Worm (Caenorhabditis elegans) whole organism, L4 larva: ENCODE data around the gene scl-3.

ENCODE experiments used
- Y5F2A.4 ChIP-seq: fragments of 200-800 bp; sonication (Bioruptor generic); optimal IDR thresholded peaks from 2 replicates; lab custom pipeline; 2018; ENCODE audit warnings: mild to moderate bottlenecking, missing genetic modification characterization, missing compliant biosample characterization
- aly-2 ChIP-seq: sonication (generic microtip); optimal IDR thresholded peaks from 2 replicates; lab custom pipeline; 2018; ENCODE audit warnings: missing biosample characterization, missing genetic modification characterization
- ceh-20 ChIP-seq: fragments of 200-800 bp; sonication (Bioruptor generic); IDR thresholded peaks from 2 replicates; pipeline ENCODE4 v1.3.6; 2022; ENCODE audit warnings: missing genetic modification reagents, missing genetic modification characterization, missing compliant biosample characterization
- dpl-1 ChIP-seq: fragments of 150-350 bp; optimal IDR thresholded peaks from 2 replicates; lab custom pipeline; 2014; ENCODE audit warnings: missing biosample characterization, missing genetic modification reagents, missing genetic modification characterization
- egl-27 ChIP-seq: sonication (generic microtip); optimal IDR thresholded peaks from 3 replicates; lab custom pipeline; 2017; ENCODE audit warnings: missing biosample characterization, missing genetic modification reagents, missing genetic modification characterization
- pqm-1 ChIP-seq: sonication (generic microtip); optimal IDR thresholded peaks from 2 replicates; lab custom pipeline; 2017; ENCODE audit warnings: missing biosample characterization, missing genetic modification characterization
- skn-1 ChIP-seq: fragments of 150-350 bp; optimal IDR thresholded peaks from 2 replicates; lab custom pipeline; 2014; ENCODE audit warnings: missing biosample characterization, missing genetic modification characterization
- zfp-2 ChIP-seq: sonication (generic microtip); optimal IDR thresholded peaks from 2 replicates; lab custom pipeline; 2016; ENCODE audit warnings: mild to moderate bottlenecking, missing genetic modification characterization, missing compliant biosample characterization

DNA sequence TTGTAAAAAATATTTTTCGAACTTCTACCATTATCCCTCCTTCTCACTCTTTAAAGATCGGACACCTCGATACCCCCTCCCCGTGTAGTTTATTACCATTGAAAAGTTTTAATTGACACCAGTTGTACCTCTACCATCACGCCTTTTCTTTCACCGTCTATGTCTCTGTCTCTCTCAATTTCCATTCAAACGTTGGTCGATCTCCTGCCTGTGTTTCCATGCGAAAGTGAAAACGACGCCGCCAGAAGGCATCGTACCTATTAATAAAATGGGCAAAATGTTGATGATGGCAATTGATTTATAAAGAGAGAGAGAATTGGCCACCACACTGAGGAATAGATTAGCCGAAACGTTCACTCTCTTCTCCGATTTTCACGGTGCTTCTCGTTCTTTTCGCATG lies 46.2 kb upstream of the scl-3 start:
- TF ChIP-seq skn-1 (no peak), zfp-2 (tag; lab: Kevin White, UChicago) (no peak), aly-2 (tag; lab: Kevin White, UChicago) (no peak), ceh-20 (GFP tag; lab: Robert Waterston, UW) (no peak), pqm-1 (tag; lab: Kevin White, UChicago) (no peak), Y5F2A.4 (no peak), egl-27 (tag; lab: Kevin White, UChicago) (no peak), dpl-1 (GFP tag; lab: Kevin White, UChicago) (no peak)
